Worm (Caenorhabditis elegans) whole organism, young adult: ENCODE results near the gene asp-18.

ENCODE experiments used
- T07F8.4 ChIP-seq: sonication (generic microtip); optimal IDR thresholded peaks from 2 replicates; lab custom pipeline; 2016; ENCODE audit warnings: mild to moderate bottlenecking, missing genetic modification characterization, moderate library complexity, missing compliant biosample characterization
- cebp-2 ChIP-seq: fragments of 200-800 bp; sonication (Bioruptor generic); IDR thresholded peaks from 2 replicates; pipeline ENCODE4 v1.3.6; 2022; ENCODE audit warnings: missing genetic modification characterization, missing compliant biosample characterization
- pha-4 ChIP-seq: fragments of 150-350 bp; sonication (generic microtip); optimal IDR thresholded peaks from 2 replicates; lab custom pipeline; 2014; ENCODE audit warnings: missing biosample characterization, missing genetic modification reagents, missing genetic modification characterization
- tbx-9 ChIP-seq: sonication (generic microtip); optimal IDR thresholded peaks from 2 replicates; lab custom pipeline; 2016; ENCODE audit warnings: borderline replicate concordance, missing genetic modification characterization, inconsistent platforms, missing compliant biosample characterization
- unc-62 ChIP-seq: fragments of 150-350 bp; optimal IDR thresholded peaks from 2 replicates; lab custom pipeline; 2014; ENCODE audit warnings: missing biosample characterization, missing genetic modification reagents, missing genetic modification characterization

DNA sequence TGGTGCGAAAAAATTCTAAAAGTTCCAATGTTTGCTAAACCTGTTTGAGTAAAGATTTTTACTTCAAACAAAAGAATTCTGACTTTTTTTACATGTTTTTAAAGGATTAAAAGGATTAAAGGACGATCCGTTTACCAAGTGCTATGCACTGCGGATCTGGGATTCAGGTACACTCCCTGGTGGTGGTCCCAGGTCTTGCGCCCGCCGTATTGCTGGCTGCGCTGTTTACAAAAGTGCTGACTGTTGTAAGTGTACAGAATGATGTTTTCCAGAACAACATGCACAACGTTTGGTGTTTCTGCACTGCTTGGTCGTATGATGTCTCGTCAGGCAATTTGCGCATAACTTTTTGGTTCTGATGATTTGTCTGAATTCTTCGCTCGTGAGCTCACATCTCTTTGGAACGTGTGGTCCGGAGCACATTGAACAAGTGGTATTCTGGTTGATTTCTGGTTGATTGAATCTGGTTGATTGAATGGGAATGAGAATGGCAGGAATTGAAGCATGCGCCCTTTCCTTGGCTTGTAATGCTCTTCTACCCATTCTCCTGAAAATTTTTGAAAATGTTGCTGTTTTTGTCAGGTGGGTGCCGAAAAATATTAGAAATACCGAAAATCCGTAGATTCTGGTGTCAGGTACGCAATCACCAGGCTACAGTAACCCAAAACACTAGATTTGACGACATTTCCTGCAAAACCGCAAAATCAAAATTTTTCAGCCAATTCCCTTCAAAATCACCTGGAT is 26.0 kb downstream of the asp-18 start:
- TF ChIP-seq unc-62 (GFP tag; lab: Kevin White, UChicago) (no peak), pha-4 (tag; lab: Kevin White, UChicago) (no peak), cebp-2 (no peak), tbx-9 (tag; lab: Kevin White, UChicago) (no peak), T07F8.4 (no peak)
